Worm (Caenorhabditis elegans): ENCODE measurements around the gene F35E12.9.

- TF ChIP-seq tab-1 (GFP tag; IDR thresholded peaks at IDR 0.05) (no peak), flt-1 (GFP tag; IDR thresholded peaks at IDR 0.05) (peak; percentile 73), ztf-23 (GFP tag; IDR thresholded peaks at IDR 0.05) (0 out of 2 replicates have a peak, but pooled peaks have one; percentile 26), med-1 (GFP tag; optimal IDR thresholded peaks at IDR 0.05; ENCODE audit: insufficient read depth) (no peak), cog-1 (tag; optimal IDR thresholded peaks at IDR 0.05) (peak; percentile 82)
Observed at ce11 chrV:13789362-13789761, 44.4 kb upstream of the F35E12.9 start.

All from whole organism, midembryonic.